Worm (Caenorhabditis elegans): ENCODE data around the gene F33A8.7.

The F33A8.7 gene

DNA sequence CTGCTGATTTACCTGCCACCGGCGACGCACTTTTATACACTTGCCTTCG is 8.8 kb downstream of the F33A8.7 start, which contains the start of gene ram-2:
ram-2 (minus strand) TSS at position 47 of the 49 bp plus-strand sequence.
- TF ChIP-seq ztf-11 (tag; optimal IDR thresholded peaks at IDR 0.05), result no peak
- no peak for TF ChIP-seq F16B12.6 (tag; optimal IDR thresholded peaks at IDR 0.05)
- TF ChIP-seq blmp-1 (tag; optimal IDR thresholded peaks at IDR 0.05), result no peak
- TF ChIP-seq nhr-19 (GFP tag; conservative IDR thresholded peaks at IDR 0.05), result no peak
- no peak for TF ChIP-seq mef-2 (tag; optimal IDR thresholded peaks at IDR 0.05)
- TF ChIP-seq ceh-82 (tag; optimal IDR thresholded peaks at IDR 0.05), result no peak
- TF ChIP-seq nhr-84 (tag; optimal IDR thresholded peaks at IDR 0.05), result no peak
- TF ChIP-seq xbp-1 (tag; optimal IDR thresholded peaks at IDR 0.05), result no peak
- TF ChIP-seq nhr-11 (tag; optimal IDR thresholded peaks at IDR 0.05), result no peak
- TF ChIP-seq nhr-77 (tag; optimal IDR thresholded peaks at IDR 0.05), result no peak
- no peak for TF ChIP-seq pag-3 (tag; optimal IDR thresholded peaks at IDR 0.05; ENCODE audit: borderline replicate concordance, insufficient read depth)
- no peak for TF ChIP-seq mep-1 (tag; optimal IDR thresholded peaks at IDR 0.05)
- no peak for TF ChIP-seq aly-2 (tag; optimal IDR thresholded peaks at IDR 0.05)
- TF ChIP-seq C16A3.4 (tag; optimal IDR thresholded peaks at IDR 0.05), result no peak
- TF ChIP-seq nhr-85 (tag), result no peak
- TF ChIP-seq hlh-17 (GFP tag; optimal IDR thresholded peaks at IDR 0.05; ENCODE audit: borderline replicate concordance), result no peak
- no peak for TF ChIP-seq mab-9 (GFP tag; IDR thresholded peaks at IDR 0.05)
- TF ChIP-seq pqm-1 (tag; optimal IDR thresholded peaks at IDR 0.05), result no peak
- TF ChIP-seq nhr-47 (tag; optimal IDR thresholded peaks at IDR 0.05), result no peak

DNA sequence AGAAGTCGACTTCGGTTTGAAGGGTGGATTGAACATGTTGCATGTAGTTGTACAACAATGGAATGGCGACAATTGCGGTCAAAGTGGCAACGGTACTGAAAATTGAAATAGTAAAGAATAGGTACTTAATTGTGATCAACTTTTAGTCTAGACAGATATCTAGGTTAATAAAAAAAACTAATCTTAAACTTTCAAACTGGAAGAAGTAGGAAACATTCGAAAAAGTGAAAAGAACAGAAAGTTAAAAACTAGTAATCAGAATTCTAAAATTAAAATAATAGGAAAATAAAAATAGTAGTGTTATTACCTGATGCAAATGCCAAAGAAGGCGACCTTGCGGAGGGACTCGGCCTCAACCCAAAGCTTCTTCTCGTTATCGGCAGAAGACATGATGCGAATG is 9.0 kb downstream of the F33A8.7 start:
- TF ChIP-seq pqm-1 (tag; optimal IDR thresholded peaks at IDR 0.05), result no peak
- TF ChIP-seq efl-1 (optimal IDR thresholded peaks at IDR 0.05), result no peak
- peak in 1 of 2 experiments; percentile 14 for TF ChIP-seq efl-1 (GFP tag; optimal IDR thresholded peaks at IDR 0.05 in 1 of 2)

DNA sequence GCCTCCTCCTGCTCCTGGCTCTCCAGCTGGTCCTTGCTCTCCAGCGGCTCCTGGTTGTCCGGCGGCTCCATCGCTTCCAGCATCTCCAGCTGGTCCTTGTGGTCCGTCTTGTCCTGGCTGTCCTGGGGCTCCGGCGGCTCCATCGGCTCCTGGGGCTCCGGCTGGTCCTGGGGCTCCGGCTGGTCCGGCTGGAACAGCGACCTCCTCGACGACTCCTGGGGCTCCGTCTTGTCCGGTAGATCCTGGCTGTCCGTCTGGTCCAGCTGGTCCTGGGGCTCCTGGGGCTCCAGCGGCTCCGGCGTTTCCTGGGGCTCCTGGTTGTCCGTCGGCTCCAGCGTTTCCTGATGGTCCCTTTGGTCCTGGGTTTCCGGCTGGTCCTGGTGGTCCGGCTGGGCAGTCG is 9.7 kb downstream of the F33A8.7 start:
- TF ChIP-seq pax-3 (tag; optimal IDR thresholded peaks at IDR 0.05) (no peak), ceh-8 (GFP tag; optimal IDR thresholded peaks at IDR 0.05) (peak; percentile 84), ceh-63 (GFP tag; optimal IDR thresholded peaks at IDR 0.05) (no peak), snu-23 (GFP tag; optimal IDR thresholded peaks at IDR 0.05) (no peak)

DNA sequence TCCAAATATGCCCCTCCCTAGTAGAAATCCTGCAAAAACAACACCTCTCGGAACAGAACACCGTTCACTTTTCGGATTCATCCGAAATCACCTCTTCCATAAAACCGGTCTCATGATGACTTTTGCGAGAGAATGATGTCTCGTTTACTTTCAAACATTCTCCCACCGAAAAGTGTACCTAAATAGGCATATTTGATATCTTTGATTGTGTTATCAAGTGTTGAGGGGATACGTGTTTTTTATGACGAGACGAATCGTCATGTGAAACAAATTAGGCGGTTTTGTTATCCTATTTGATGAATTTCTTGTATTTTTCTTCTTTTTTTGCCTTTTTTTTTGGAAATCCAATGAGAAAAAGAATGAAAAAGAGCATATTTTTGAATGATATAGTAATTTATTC is 10.3 kb downstream of the F33A8.7 start:
- TF ChIP-seq ceh-90 (tag; optimal IDR thresholded peaks at IDR 0.05) (no peak), mab-9 (GFP tag; IDR thresholded peaks at IDR 0.05) (no peak), grh-1 (GFP tag; IDR thresholded peaks at IDR 0.05) (0 out of 2 replicates have a peak, but pooled peaks have one; percentile 7), lin-14 (GFP tag; optimal IDR thresholded peaks at IDR 0.05) (peak; percentile 37), elt-2 (tag; optimal IDR thresholded peaks at IDR 0.05) (no peak), ama-1 (optimal IDR thresholded peaks at IDR 0.05) (peak; percentile 32), pag-3 (tag; optimal IDR thresholded peaks at IDR 0.05; ENCODE audit: borderline replicate concordance, insufficient read depth) (peak; percentile 11), nhr-85 (tag) (peak; percentile 22), sptf-1 (tag; optimal IDR thresholded peaks at IDR 0.05) (no peak), egl-13 (tag; optimal IDR thresholded peaks at IDR 0.05) (no peak), elt-3 (tag; optimal IDR thresholded peaks at IDR 0.05) (peak in 1 of 6 experiments; percentile 77), efl-1 (optimal IDR thresholded peaks at IDR 0.05) (peak in 1 of 2 experiments; percentile 13), efl-1 (GFP tag; optimal IDR thresholded peaks at IDR 0.05 in 1 of 2) (peak in 1 of 2 experiments; percentile 17), xbp-1 (tag; optimal IDR thresholded peaks at IDR 0.05) (no peak), hpl-2 (GFP tag; optimal IDR thresholded peaks at IDR 0.05) (no peak), lin-35 (GFP tag; optimal IDR thresholded peaks at IDR 0.05) (peak in 1 of 2 experiments; percentile 43)

DNA sequence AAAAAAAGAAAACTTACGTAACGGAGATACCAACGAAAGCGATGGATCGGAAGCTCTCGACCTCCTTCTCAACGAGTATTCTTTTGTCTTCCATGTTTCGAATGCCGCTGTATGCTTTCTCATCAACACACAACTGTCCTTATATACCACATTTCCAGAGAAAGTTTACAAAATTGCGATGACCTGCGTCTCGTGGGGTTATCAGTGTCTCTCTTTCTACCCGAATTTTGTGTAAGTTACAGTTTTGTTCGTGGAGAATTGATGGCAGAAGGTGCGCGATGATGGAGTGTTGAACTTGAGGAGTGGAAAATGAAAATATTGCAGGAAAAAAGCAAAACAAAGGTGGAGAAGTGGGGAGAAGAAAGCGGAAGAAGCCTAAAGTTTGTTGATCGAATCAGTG is 11.8 kb downstream of the F33A8.7 start, which contains the start of gene col-81:
col-81 (minus strand) TSS at position 101 of the 400 bp plus-strand sequence.
- TF ChIP-seq lin-35 (GFP tag; optimal IDR thresholded peaks at IDR 0.05), result no peak
- no peak for TF ChIP-seq unc-30 (tag; optimal IDR thresholded peaks at IDR 0.05)
- no peak for TF ChIP-seq lin-39 (tag; optimal IDR thresholded peaks at IDR 0.05)
- no peak for TF ChIP-seq aha-1 (tag; optimal IDR thresholded peaks at IDR 0.05)
- no peak for TF ChIP-seq fos-1 (tag; optimal IDR thresholded peaks at IDR 0.05)
- no peak for TF ChIP-seq unc-98 (GFP tag; IDR thresholded peaks at IDR 0.05)
- no peak for TF ChIP-seq ces-1 (GFP tag; optimal IDR thresholded peaks at IDR 0.05)
- no peak for TF ChIP-seq ceh-82 (tag; optimal IDR thresholded peaks at IDR 0.05)
- TF ChIP-seq ceh-88 (GFP tag; IDR thresholded peaks at IDR 0.05), result no peak
- no peak for TF ChIP-seq pax-3 (tag; optimal IDR thresholded peaks at IDR 0.05)
- TF ChIP-seq unc-86 (tag; optimal IDR thresholded peaks at IDR 0.05), result no peak
- TF ChIP-seq nhr-12 (tag; optimal IDR thresholded peaks at IDR 0.05), result no peak
- no peak for TF ChIP-seq C04F5.9 (tag; optimal IDR thresholded peaks at IDR 0.05)
- TF ChIP-seq Y116A8C.19 (tag; optimal IDR thresholded peaks at IDR 0.05; ENCODE audit: borderline replicate concordance), result no peak
- TF ChIP-seq mab-9 (GFP tag; IDR thresholded peaks at IDR 0.05), result no peak
- TF ChIP-seq nhr-77 (tag; optimal IDR thresholded peaks at IDR 0.05), result no peak
- no peak for TF ChIP-seq ztf-4 (tag; optimal IDR thresholded peaks at IDR 0.05)
- no peak for TF ChIP-seq lin-14 (GFP tag; optimal IDR thresholded peaks at IDR 0.05)
